Worm (Caenorhabditis elegans): ENCODE measurements around the gene ZK666.4.

ZK666.4 gene

DNA sequence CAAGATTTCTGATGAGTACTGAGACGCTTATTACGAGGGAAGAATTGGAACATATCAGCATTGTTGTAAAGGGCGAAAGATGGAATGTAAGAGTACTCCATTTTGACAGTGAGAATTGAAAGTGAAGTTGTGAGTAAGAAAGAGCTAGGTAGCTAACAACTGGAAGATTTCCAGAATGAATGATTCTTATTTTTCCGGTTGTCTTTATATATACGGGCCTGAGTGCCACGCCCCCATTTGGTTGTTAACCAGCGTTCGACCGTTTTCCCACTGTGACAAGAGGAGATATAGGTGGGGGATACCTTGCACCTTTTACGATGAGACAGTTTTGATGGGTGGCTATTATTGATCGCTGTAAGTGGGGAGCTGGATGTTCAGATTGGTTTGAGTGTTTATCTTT lies 5.8 kb upstream of the ZK666.4 start, which contains the start of gene ZK666.1:
TSS of gene ZK666.1 (minus strand) at position 101 of the 400 bp plus-strand sequence.
- TF ChIP-seq fos-1 (tag; optimal IDR thresholded peaks at IDR 0.05) (no peak), nhr-129 (tag; optimal IDR thresholded peaks at IDR 0.05) (no peak), blmp-1 (tag; optimal IDR thresholded peaks at IDR 0.05; ENCODE audit: insufficient read depth) (no peak), mbf-1 (tag; optimal IDR thresholded peaks at IDR 0.05) (no peak), zag-1 (tag; optimal IDR thresholded peaks at IDR 0.05) (no peak), sma-9 (GFP tag; optimal IDR thresholded peaks at IDR 0.05) (no peak), sma-9 (tag; optimal IDR thresholded peaks at IDR 0.05) (no peak)

DNA sequence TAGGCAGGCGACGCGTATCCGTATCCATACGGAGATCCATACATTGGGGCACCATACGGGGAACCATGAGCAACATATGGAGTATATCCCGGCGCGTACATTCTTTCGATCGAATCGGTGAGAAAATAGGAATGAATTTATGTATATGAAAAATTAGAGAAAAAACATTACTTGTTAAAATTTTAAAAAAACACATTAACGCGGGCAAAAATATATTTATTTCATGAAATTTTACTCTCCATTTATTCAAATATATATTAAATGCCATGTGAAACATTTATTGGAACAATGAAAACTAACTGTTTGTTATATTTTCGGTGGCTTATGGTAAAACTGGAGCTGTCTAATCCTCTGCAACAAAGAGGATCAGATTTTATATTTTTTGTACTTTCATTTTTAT lies 5.3 kb upstream of the ZK666.4 start, which contains the start of gene ZK666.2:
TSS of gene ZK666.2 (minus strand) at position 101 of the 400 bp plus-strand sequence.
- TF ChIP-seq dmd-4 (tag; optimal IDR thresholded peaks at IDR 0.05) (no peak), sma-3 (GFP tag; optimal IDR thresholded peaks at IDR 0.05) (no peak), crh-2 (tag; optimal IDR thresholded peaks at IDR 0.05) (no peak), Y55F3AM.14 (GFP tag; optimal IDR thresholded peaks at IDR 0.05) (no peak), nhr-23 (tag; optimal IDR thresholded peaks at IDR 0.05) (no peak), ZK546.5 (tag; optimal IDR thresholded peaks at IDR 0.05) (no peak), ama-1 (optimal IDR thresholded peaks at IDR 0.05) (no peak), ztf-11 (tag; optimal IDR thresholded peaks at IDR 0.05) (no peak), nhr-11 (tag; optimal IDR thresholded peaks at IDR 0.05) (no peak), nhr-6 (tag; optimal IDR thresholded peaks at IDR 0.05) (no peak), mbf-1 (tag; optimal IDR thresholded peaks at IDR 0.05) (no peak), nhr-25 (tag; optimal IDR thresholded peaks at IDR 0.05) (no peak), gmeb-1 (tag; optimal IDR thresholded peaks at IDR 0.05) (no peak), lin-13 (GFP tag; optimal IDR thresholded peaks at IDR 0.05) (no peak)

DNA sequence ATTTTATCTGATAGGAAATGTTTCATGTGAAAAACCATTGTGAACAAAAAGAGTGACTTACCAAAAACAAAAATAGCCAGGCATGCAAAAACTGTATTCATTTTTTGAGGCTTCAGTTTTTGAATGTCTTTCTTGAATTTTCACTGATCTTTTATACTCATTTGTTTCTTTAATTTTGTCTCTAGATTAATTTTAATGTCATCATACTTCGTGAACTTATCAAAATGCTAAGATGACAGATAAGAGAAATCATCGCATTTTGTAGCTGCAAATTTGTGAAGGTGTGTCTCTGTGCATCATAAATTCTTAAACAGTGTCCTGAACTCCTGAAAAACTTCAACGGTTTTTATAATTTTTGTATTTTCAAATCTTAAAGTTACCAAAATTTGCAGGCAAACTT lies 1.0 kb upstream of the ZK666.4 start, which contains the start of gene clec-58:
TSS of gene clec-58 (minus strand) at position 101 of the 400 bp plus-strand sequence.
- TF ChIP-seq sem-4 (tag; optimal IDR thresholded peaks at IDR 0.05) (no peak), R02D3.7 (tag; optimal IDR thresholded peaks at IDR 0.05) (no peak), F13H6.1 (tag; optimal IDR thresholded peaks at IDR 0.05) (no peak), lsy-2 (tag; optimal IDR thresholded peaks at IDR 0.05) (no peak), sma-3 (GFP tag; optimal IDR thresholded peaks at IDR 0.05) (no peak), nhr-77 (tag; optimal IDR thresholded peaks at IDR 0.05) (no peak), mdl-1 (tag; optimal IDR thresholded peaks at IDR 0.05) (no peak), ztf-4 (tag; optimal IDR thresholded peaks at IDR 0.05) (no peak), elt-3 (tag; optimal IDR thresholded peaks at IDR 0.05) (no peak), egl-27 (tag; optimal IDR thresholded peaks at IDR 0.05) (no peak), unc-39 (tag; optimal IDR thresholded peaks at IDR 0.05) (no peak), lin-13 (GFP tag; optimal IDR thresholded peaks at IDR 0.05) (no peak), skn-1 (tag; optimal IDR thresholded peaks at IDR 0.05) (no peak), nhr-11 (tag; optimal IDR thresholded peaks at IDR 0.05) (no peak), lin-39 (tag; optimal IDR thresholded peaks at IDR 0.05) (no peak)

DNA sequence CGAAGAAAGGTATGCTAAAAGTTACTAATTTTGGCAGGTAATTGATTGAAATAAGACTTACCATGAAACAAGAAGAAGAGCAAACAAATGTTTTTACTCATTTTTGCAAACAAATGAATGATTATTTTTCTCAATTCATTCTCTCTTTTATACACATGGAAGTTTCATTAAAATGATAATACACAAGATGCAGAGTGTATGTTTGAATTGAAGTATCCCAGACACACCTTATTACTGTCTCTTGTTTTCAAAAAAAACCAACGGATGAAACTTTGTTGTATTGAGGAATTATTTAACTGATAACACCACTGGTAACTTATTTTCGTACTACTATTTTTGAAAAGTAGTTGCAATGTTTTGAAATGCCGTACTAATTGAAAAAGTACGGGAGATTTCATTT lies 2.3 kb downstream of the ZK666.4 start, which contains the start of gene clec-59:
TSS of gene clec-59 (minus strand) at position 101 of the 400 bp plus-strand sequence.
- TF ChIP-seq mab-5 (tag; optimal IDR thresholded peaks at IDR 0.05) (no peak), F13H6.1 (tag; optimal IDR thresholded peaks at IDR 0.05) (no peak), nhr-11 (tag; optimal IDR thresholded peaks at IDR 0.05) (no peak), unc-39 (tag; optimal IDR thresholded peaks at IDR 0.05) (no peak), lsy-2 (tag; optimal IDR thresholded peaks at IDR 0.05) (no peak), ztf-1 (GFP tag; conservative IDR thresholded peaks at IDR 0.05) (no peak), lin-13 (GFP tag; optimal IDR thresholded peaks at IDR 0.05) (no peak), dmd-4 (tag; optimal IDR thresholded peaks at IDR 0.05) (no peak), crh-2 (tag; optimal IDR thresholded peaks at IDR 0.05) (no peak)

DNA sequence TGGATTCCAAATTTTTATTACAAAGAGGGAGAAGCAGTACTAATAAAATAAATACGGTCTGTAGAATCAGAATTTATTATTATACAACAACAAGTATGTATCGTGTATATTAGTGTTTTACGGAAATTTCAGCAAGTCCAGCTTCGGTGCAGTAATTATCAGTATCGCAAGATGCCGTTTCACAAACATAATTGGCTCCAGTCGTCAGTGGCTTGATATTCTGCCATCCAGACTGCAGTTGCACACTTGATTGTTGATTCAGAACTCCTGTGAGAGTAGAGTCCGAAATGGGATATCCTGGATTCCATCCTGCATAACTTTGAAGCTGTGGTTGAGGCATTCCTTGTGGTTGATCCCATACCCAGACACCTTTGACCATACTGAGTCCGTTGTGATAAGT lies 3.0 kb downstream of the ZK666.4 start:
- TF ChIP-seq alr-1 (tag; optimal IDR thresholded peaks at IDR 0.05) (no peak), F13H6.1 (tag; optimal IDR thresholded peaks at IDR 0.05) (no peak), sma-9 (GFP tag; optimal IDR thresholded peaks at IDR 0.05) (no peak), sma-9 (tag; optimal IDR thresholded peaks at IDR 0.05) (no peak), mab-5 (tag; optimal IDR thresholded peaks at IDR 0.05) (no peak), ztf-11 (tag; optimal IDR thresholded peaks at IDR 0.05) (no peak), mbf-1 (tag; optimal IDR thresholded peaks at IDR 0.05) (no peak), fos-1 (tag; optimal IDR thresholded peaks at IDR 0.05) (no peak), elt-3 (tag; optimal IDR thresholded peaks at IDR 0.05) (no peak), nhr-23 (tag; optimal IDR thresholded peaks at IDR 0.05) (no peak), lsy-2 (tag; optimal IDR thresholded peaks at IDR 0.05) (no peak), nhr-129 (tag; optimal IDR thresholded peaks at IDR 0.05) (no peak), lin-39 (tag; optimal IDR thresholded peaks at IDR 0.05) (no peak), Y55F3AM.14 (GFP tag; optimal IDR thresholded peaks at IDR 0.05) (no peak), nhr-237 (tag; optimal IDR thresholded peaks at IDR 0.05) (no peak), lin-13 (GFP tag; optimal IDR thresholded peaks at IDR 0.05) (no peak), ceh-82 (tag; optimal IDR thresholded peaks at IDR 0.05) (no peak)
